Worm (Caenorhabditis elegans) whole organism, mixed stage, embryonic: ENCODE measurements around the gene C50E3.7.

Experiments used
- ceh-39 ChIP-seq: fragments of 150-350 bp; optimal IDR thresholded peaks from 2 replicates; lab custom pipeline; 2014; ENCODE audit warnings: missing biosample characterization, missing genetic modification characterization
- ces-1 ChIP-seq: fragments of 150-350 bp; optimal IDR thresholded peaks from 2 replicates; lab custom pipeline; 2014; ENCODE audit warnings: missing biosample characterization, missing genetic modification reagents, missing genetic modification characterization
- lsy-2 ChIP-seq: fragments of 150-350 bp; optimal IDR thresholded peaks from 2 replicates; lab custom pipeline; 2014; ENCODE audit warnings: missing biosample characterization, missing genetic modification characterization
- nhr-28 ChIP-seq: fragments of 150-350 bp; optimal IDR thresholded peaks from 2 replicates; lab custom pipeline; 2014; ENCODE audit warnings: missing biosample characterization, missing genetic modification characterization
- snpc-4 ChIP-seq: fragments of 150-350 bp; optimal IDR thresholded peaks from 2 replicates; lab custom pipeline; 2014; ENCODE audit warnings: missing biosample characterization, missing genetic modification characterization
- sptf-1 ChIP-seq: sonication (generic microtip); optimal IDR thresholded peaks from 2 replicates; lab custom pipeline; 2017; ENCODE audit warnings: mild to moderate bottlenecking, missing genetic modification characterization, moderate library complexity, missing compliant biosample characterization
- unc-62 ChIP-seq: fragments of 150-350 bp; optimal IDR thresholded peaks from 2 replicates; lab custom pipeline; 2014; ENCODE audit warnings: missing biosample characterization, missing genetic modification reagents, missing genetic modification characterization

DNA sequence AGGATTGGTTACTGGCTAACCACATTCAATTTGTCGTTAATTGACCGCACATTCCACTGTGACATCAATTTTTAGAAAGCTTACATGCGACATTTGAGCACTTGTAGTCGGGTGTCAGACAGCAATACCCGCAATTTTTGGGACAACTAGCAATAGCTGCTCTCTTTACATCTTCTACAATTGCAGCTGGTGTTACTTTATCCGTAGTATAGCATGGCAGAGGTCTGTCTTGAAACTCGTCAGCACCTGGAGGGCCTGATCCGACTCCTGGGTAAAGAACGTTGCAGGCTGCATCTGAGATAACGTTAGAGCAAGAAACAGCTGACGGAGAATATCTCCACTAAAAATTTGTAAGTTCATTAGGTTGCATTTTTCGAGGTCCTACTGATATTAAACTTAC is 41.2 kb upstream of the C50E3.7 start:
- no peak for TF ChIP-seq sptf-1 (tag; lab: Kevin White, UChicago)
- no peak for TF ChIP-seq ces-1 (GFP tag; lab: Kevin White, UChicago)
- no peak for TF ChIP-seq lsy-2 (tag; lab: Kevin White, UChicago)
- TF ChIP-seq snpc-4 (tag; lab: Kevin White, UChicago), result no peak
- no peak for TF ChIP-seq unc-62 (GFP tag; lab: Kevin White, UChicago)
- no peak for TF ChIP-seq nhr-28
- TF ChIP-seq ceh-39 (tag; lab: Kevin White, UChicago), result no peak
